Worm (Caenorhabditis elegans) whole organism, early embryonic: ENCODE results near the gene F09C8.2.

ENCODE experiments used
- B0310.2 ChIP-seq: sonication (generic microtip); optimal IDR thresholded peaks from 2 replicates; lab custom pipeline; 2016; ENCODE audit warnings: mild to moderate bottlenecking, missing genetic modification characterization, missing compliant biosample characterization
- F13C5.2 ChIP-seq: sonication (generic microtip); optimal IDR thresholded peaks from 2 replicates; lab custom pipeline; 2017; ENCODE audit warnings: mild to moderate bottlenecking, missing genetic modification characterization, inconsistent platforms, missing compliant biosample characterization
- hmg-4 ChIP-seq: fragments of 200-800 bp; sonication (Bioruptor generic); optimal IDR thresholded peaks from 2 replicates; lab custom pipeline; 2018; ENCODE audit warnings: mild to moderate bottlenecking, missing genetic modification characterization, missing compliant biosample characterization
- sea-1 ChIP-seq: fragments of 200-800 bp; sonication (Bioruptor generic); conservative IDR thresholded peaks from 2 replicates; pipeline ENCODE4 v1.3.6; 2022; ENCODE audit warnings: missing genetic modification characterization, missing compliant biosample characterization
- tbx-11 ChIP-seq: fragments of 200-800 bp; sonication (Bioruptor generic); IDR thresholded peaks from 2 replicates; pipeline ENCODE4 v1.3.6; 2022; ENCODE audit warnings: missing genetic modification characterization, missing compliant biosample characterization

DNA sequence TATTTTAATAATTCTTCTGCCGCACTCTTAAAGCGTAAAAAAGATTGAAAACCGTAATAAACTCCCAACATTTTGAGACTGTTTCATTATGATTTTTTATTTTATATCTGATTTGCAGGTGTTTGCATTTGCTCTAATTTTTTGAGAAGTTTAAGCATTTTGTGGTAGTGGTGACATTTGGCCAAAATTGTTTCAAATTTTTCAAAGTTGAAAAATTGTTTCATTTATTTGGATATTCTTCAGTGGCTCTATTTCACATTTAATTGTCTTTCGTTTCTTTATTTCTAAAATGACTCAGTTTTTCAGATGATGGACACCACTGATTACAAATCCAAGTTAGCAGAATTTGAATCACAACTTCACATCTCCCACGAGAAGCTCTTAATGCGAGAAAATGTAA, 52.5 kb downstream of the F09C8.2 start, which contains the start of gene C30F2.5:
- TF ChIP-seq F13C5.2 (tag; lab: Kevin White, UChicago) (no peak), tbx-11 (GFP tag; lab: Robert Waterston, UW) (no peak), B0310.2 (tag; lab: Kevin White, UChicago) (no peak), sea-1 (no peak), hmg-4 (GFP tag; lab: Kevin White, UChicago) (no peak)
